Worm (Caenorhabditis elegans) whole organism, L4/young adult: ENCODE measurements around the gene pbo-4.

Experiments
- W03F9.2 ChIP-seq: fragments of 150-350 bp; optimal IDR thresholded peaks from 2 replicates; lab custom pipeline; 2014; ENCODE audit warnings: missing biosample characterization, missing genetic modification characterization
- him-1 ChIP-seq: sonication (generic microtip); optimal IDR thresholded peaks from 2 replicates; lab custom pipeline; 2016; ENCODE audit warnings: missing genotype, missing genetic modification reagents, missing genetic modification characterization, missing compliant biosample characterization

DNA sequence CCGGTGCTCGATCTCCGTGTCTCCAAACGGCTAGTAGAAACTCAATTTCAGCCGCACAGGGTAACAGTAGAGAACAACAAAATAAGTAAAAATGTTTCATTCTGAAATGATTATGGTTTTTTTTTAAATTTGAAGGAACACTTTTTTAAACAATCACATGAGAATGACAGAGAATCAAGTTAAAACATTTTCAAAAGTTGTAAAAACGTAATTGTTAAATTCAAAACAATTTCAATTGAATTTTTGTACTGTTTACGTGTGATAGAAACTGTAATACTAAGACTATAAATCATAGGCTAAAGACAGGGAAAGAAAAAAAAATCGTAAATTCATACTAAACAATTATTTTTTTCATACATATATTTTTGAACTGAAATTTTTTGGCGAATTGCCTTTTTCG lies 12.7 kb upstream of the pbo-4 start, which contains the start of gene pho-7:
- TF ChIP-seq W03F9.2 (tag; lab: Kevin White, UChicago) (no peak), him-1 (tag; lab: Kevin White, UChicago) (no peak)
